Fruit fly (Drosophila melanogaster): Measurements from ENCODE around the gene RpL7A.

RpL7A gene

DNA sequence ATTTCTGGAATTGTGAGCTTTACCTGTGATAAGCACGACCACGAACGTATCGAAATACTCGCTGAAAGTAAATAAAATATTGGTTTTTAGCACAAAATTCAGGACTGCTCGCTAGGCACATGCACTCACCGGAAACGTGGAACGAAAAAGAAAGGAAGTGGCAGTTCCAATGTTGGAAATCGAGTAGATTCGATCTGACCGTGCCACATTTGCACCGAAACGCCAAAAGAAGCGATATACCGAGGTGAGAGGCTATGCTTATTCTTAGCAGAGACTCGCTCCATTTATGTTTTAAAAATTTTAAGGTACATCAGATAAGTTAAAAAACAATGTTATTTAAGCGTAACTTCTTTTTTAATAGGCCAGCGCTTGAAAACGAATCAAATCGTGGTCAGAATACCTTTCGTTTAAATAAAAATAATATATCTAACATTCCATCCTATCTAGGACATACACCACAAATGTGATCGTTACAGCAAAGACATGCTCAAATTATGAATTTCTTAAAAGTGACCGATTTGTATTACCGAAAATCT lies at the start of gene RpL7A:
Gene RpL7A (minus strand): TSS at position 248 of the 536 bp plus-strand sequence.
- peak; percentile 42 for TF ChIP-seq noc (tag; optimal IDR thresholded peaks at IDR 0.05)

DNA sequence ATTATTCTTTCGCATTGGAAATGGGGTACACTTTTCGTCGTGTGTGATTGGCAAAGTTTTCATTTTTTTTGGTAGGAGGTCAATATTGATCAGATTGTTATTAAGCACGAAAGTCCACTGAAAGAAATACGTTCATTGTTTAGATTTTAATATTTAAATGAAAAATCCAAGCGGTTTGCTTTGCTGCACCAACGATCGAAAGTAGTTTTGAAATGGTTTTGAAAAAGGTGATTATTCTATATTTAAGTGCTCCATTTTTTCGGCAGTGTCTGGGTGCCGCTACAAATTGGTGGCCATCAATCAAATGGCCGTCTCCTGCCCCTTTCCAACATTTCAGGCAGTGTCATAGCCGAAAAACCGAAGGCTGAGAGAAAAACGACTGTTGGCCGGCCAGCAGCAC lies 41.3 kb upstream of the RpL7A start:
- TF ChIP-seq noc (tag; optimal IDR thresholded peaks at IDR 0.05): no peak

DNA sequence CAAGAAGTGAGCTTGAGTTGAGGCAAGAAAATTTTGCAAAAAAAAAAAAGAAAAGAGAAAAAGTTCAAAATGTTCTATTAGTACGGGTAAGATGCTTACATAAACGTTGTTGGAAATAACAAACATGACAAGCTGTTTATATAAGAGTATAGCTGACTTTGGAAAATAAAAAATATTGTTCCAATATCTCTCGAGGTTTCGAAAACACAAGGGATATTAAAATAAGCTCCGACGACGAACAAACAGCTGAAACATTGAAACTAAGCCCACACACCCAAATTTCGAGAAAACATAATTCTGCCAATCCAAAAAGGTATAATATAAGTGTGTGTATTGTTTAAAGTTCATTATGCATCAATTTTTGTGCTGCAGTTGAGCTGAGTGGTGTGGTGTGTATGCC lies 40.7 kb upstream of the RpL7A start:
- no peak for TF ChIP-seq noc (tag; optimal IDR thresholded peaks at IDR 0.05)

DNA sequence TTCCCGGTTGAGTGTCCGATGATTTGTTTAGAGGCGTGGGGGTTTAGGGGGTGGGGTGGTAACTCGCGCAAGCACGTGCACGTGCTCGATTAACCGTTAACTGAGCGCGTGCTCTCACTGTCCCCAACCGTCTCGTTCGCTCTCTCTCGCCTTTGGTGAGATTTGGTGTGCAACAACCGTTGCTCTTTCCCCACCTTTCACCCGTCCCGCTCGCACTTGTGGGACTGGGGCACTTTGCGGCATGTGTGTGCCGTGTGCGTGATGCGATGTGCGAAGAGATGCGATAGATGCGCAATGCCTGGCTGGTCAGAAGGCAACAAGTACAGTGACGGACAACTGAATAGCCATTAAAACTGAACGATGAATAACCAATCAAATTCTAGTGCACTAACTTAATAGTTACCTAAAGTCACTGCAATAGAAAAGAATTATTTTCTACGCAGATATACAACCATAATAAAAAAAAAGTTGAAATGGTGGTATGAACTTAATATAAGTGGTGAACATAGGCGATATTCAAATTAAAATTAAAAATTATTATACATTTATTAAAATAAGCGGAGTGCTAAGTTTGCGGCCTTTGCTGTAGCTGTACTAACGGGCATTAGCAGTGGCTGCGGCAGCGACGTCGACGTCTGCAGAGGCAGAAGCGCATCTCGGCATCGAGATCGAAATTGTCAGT lies 38.2 kb upstream of the RpL7A start:
- peak; percentile 68 for TF ChIP-seq noc (tag; optimal IDR thresholded peaks at IDR 0.05)

DNA sequence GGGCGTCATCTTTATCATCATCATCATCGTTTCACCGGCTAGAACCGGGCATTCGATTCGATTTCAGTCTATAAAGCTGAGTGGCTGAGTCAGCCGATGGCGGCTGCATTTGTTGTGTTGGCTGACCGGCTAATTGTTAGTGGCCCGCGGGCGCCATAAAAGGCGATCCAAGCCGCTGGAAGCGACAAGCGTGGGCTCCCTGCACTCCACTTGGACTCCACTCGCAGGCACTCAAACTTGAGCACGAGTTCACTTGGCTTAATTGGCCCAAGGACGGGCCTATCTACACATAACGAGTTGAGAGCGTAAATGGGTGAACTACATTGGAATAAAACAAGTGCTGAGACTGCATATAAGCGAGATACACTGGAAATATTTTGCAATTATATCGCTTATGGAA lies 18.3 kb upstream of the RpL7A start:
- no peak for TF ChIP-seq noc (tag; optimal IDR thresholded peaks at IDR 0.05)

DNA sequence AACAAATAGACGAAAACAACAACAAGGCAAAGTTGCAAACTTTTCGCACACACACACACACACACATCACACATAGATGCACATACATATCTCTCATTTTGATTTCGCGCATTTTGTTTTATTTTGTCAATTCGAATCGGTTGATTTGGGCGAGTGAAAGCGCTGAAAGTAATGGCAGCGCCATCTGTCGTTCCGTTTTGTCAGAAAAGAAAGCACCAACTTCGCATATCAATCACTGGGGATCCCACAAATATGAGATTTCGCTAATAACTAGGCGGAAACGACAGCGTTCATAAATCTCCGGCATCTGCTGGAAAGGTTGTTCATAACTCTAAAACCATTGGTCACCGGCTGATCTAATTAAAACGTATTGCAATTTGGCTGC lies 17.0 kb upstream of the RpL7A start:
- TF ChIP-seq noc (tag; optimal IDR thresholded peaks at IDR 0.05): no peak

DNA sequence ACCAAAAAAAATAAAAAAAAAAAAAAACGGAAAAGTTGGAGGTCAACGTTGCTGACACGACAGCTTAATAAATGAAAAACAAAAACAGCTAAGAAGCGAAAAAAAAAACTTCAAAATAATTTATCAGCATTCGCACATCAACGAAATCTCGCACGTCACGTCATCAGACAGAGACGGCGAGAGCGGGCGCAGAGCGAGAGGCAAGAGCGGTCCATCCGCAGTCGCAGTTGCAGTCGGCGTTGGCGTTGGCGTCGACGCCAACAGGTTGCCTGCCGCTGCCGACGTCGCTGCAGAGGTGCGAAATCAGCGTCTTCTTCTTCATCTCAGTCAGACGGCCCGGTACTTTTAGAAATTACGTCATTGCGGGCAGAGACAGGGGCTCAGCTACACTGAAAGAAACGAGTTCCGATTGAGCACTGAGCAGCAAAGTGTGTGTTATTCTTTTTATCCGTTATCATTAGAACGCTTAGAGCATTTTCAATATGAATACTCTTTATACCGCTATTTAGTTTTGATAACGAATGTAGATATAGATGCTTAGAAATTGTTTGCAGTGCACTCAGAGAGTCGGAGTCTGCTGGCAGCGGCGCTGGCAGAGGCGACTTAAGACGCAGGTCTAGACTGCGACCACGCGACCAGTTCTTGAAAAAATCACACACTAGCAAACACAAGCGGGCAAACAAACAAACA lies 16.4 kb upstream of the RpL7A start:
- peak; percentile 97 for TF ChIP-seq noc (tag; optimal IDR thresholded peaks at IDR 0.05)

DNA sequence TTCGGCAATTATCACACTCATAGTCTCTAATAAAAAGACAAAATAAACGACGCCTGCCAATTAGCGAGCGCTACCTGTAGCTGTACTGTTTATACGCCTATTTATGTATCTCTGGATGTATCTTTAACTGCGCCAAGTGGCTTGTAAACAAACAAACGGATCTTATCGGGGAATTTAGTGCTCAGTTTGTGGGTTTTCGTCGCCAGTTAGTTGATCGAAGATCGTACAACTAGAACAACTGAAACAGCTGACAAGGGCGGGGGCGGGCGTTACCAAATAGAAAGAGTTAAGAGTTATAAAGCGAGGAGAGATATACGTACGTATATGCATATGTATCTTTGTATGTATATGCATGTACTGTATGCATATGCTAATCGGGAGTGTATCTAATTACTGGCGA lies 13.8 kb upstream of the RpL7A start:
- TF ChIP-seq noc (tag; optimal IDR thresholded peaks at IDR 0.05): no peak

DNA sequence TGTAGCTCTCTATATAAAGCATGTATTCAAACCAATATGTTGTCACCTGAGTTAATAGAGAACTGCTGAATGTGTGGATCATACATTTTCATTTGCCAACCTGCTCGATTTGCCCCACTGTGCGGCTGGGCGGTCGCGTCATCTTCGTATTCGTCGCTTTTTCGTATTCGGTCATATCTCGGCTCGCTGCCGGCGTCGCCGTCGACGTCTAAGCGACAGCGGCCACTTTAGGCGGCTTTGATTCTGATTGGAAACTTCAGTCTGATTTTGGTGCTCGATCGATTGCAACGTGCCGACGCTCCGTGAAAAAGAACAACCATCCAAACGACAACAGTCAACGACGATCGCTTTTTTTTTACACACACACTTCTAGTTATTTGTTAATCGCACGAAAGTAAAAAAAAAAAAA lies 12.7 kb upstream of the RpL7A start:
- no peak for TF ChIP-seq noc (tag; optimal IDR thresholded peaks at IDR 0.05)

DNA sequence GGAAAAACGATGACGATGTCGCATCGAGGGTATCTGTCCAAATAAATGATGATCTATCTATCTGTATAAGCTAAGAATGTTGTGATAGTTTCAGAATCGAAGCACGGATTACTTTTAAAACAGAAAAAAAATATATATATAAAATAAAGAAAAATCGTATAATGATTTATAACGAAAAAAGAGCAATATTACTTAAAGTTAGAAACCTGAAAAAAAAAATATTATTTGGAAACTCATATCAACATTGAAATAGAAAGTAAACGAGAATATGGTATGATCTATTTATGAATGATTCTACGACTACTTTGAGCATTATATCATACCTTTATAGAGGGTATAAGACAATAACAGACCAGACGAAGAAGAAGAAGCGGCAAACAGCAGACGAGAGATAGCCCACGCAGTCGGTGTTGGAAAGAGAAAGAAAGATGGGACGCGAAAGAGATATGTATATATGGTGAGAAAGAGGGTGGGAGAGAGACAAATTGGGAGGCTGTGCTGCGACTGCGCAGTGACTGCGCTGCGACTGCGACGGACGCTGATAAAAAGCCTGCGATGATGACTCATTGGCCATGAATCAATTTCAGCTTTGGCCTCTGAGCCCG lies 10.5 kb upstream of the RpL7A start:
- TF ChIP-seq noc (tag; optimal IDR thresholded peaks at IDR 0.05): no peak

DNA sequence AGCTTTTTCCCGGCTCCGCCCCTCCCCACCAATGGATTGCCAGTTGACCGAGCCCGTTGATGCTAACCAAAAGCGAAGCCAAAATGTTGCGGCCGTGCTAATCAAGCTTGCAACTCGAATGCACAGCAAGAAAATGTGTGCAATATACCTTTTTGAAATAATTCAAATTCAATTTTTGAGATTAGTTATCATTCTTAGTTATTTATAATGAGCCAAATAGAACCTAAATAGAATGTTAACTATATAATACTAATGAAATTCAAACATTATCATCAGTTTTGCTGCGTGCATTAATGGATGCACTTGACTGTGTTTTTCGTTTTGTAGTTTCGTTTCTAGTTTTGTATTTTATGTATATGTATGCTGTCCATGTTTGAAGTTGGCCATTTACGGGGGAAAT lies 9.2 kb upstream of the RpL7A start:
- TF ChIP-seq noc (tag; optimal IDR thresholded peaks at IDR 0.05): no peak

DNA sequence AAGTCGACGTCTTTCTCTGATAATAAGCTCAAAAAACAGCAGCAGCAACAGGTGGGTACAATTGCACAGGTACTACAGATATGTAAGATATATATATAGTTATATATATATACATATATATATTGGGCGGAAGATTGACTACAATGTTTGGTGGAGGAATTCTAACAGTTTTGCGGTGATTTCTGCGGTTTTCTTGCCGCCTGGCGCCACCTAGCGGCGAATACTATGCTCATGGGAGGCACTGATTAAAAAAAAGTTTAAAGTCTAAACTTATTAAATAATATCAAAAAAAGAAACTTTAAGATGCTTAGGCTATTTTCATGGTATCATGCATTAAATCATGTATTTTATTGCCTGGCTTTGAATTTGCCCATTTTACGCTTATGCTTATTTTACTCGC lies 8.1 kb upstream of the RpL7A start:
- no peak for TF ChIP-seq noc (tag; optimal IDR thresholded peaks at IDR 0.05)

DNA sequence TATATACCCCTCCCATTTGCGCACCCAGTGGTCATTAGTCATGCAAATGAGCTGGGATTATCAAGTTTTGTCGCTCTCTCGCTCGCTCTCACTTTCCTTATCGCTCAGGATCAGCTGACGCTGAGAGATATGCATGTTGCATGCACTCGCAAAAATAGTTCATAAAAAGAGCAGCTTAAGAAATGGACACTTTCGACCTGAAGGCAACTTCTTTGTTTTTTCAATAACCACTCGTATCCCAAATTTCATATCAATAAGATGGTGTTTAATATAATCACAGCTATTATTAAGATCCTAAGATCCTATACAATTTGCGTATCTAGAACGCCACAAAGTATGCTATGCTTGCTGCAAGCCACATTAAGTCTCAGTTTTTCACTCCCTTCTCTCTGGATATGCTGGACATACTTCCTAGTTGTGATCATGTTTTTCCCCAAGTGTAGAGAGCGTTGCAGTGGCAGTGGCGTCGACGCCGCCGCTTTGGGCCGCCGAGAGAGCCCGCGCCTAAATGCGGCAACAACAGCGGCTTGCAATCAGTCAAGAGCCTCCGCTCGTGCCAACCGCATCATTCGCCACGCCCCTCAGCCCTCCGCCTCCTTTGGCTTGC lies 7.2 kb upstream of the RpL7A start, which contains the start of gene CG34417:
Gene CG34417 (plus strand): TSS at position 557 of the 607 bp plus-strand sequence.
- TF ChIP-seq noc (tag; optimal IDR thresholded peaks at IDR 0.05): no peak

DNA sequence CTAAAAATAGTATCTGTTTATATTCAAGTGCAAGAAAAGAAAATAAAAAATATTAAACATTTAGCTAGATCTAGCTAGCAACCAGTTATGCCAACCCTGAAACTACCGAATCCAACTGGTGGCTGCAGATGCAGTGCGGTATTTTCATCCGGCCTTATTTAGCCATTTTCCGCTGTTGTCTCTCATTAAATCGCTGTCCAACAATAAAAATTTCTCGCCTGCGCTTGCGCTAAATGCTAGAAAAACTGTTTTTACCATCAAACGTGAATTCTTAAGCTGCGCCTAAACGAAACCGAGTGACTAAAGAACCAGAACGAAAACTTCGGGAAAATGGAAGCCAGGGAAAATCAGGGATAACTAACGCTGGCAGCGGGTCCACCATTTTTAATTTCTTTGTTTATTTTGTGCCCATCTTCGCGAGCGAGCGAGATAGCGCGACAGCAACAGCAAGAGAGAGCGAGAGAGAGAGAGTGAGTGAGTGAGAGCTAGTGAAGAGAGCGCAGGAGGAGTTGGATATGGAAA lies 749 bp upstream of the RpL7A start, which contains the start of gene dx:
Gene dx (plus strand): TSS at position 164 of the 522 bp plus-strand sequence.
- TF ChIP-seq noc (tag; optimal IDR thresholded peaks at IDR 0.05): no peak

DNA sequence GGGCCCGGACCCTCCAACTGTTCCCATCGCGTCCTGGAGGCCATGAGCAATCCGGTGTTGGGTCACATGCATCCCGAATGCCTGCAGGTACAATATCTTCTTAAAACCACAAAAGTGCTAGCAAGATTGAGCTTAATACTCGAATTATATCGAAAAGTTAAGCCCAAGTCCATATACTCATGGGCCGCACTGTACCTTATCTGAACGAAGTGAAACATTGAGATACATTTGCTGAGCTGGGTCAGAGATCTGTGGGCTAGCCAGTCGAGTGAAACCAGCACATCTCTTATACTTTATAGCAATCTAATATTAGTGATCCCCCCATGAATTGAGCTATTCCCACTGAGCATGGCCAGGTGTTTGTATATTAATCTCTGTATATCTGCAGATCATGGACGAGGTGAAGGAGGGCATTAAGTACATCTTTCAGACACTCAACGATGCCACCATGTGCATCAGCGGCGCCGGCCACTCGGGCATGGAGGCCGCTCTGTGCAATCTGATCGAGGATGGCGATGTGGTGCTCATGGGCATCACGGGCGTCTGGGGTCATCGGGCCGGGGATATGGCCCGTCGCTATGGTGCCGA lies 3.9 kb downstream of the RpL7A start:
- TF ChIP-seq noc (tag; optimal IDR thresholded peaks at IDR 0.05): no peak

All from whole organism, larva.